Fruit fly (Drosophila melanogaster): ENCODE results near the gene Muc12Ea.

The Muc12Ea gene

DNA sequence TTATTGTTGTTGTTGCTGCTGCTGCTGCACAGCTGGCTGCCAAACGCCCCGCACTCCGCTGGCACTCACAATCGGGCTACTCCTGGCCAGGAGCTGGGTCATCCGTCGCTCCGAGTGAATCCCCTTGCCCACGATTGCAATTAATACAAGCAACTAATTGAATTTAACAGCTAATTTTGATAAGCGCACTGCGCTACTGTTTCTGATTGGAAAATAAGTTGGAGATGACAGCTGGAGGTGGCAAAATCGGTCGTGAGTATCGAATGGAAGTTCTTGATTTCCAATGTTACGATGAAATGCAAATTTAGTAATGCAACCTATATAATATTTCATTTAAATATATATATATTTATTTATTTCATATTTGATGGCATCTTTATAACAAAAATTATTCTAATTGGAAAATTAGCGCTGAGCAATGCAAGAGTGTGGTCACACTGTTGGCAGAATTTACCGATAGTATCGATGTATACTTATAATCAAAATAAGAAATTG, 43.6 kb upstream of the Muc12Ea start, which contains the start of gene CG42271 (continued):
- TF ChIP-seq sqz (GFP tag; optimal IDR thresholded peaks at IDR 0.05) (no peak), CG13123 (GFP tag; optimal IDR thresholded peaks at IDR 0.05) (no peak), gcm (GFP tag; optimal IDR thresholded peaks at IDR 0.05) (no peak), otp (GFP tag; IDR thresholded peaks at IDR 0.05) (0 out of 3 replicates have a peak, but pooled peaks have one; percentile 7), CrebB (tag; optimal IDR thresholded peaks at IDR 0.05) (no peak), YL-1 (GFP tag; optimal IDR thresholded peaks at IDR 0.05) (no peak), en (GFP tag; optimal IDR thresholded peaks at IDR 0.05) (no peak), dmrt99B (tag; optimal IDR thresholded peaks at IDR 0.05) (no peak), mirr (GFP tag; optimal IDR thresholded peaks at IDR 0.05) (no peak), CG7357 (GFP tag; IDR thresholded peaks at IDR 0.05) (no peak), CG12219 (GFP tag; optimal IDR thresholded peaks at IDR 0.05) (no peak), cg (GFP tag; optimal IDR thresholded peaks at IDR 0.05) (no peak), CG12659 (GFP tag; optimal IDR thresholded peaks at IDR 0.05) (peak; percentile 79), CG11398 (GFP tag; optimal IDR thresholded peaks at IDR 0.05) (no peak), tna (GFP tag; IDR thresholded peaks at IDR 0.05; ENCODE audit: partially characterized antibody) (peak; percentile 86), pb (GFP tag; optimal IDR thresholded peaks at IDR 0.05) (no peak), BEAF-32 (GFP tag; optimal IDR thresholded peaks at IDR 0.05) (peak; percentile 82), CG12942 (GFP tag; optimal IDR thresholded peaks at IDR 0.05) (no peak), CG7987 (GFP tag; optimal IDR thresholded peaks at IDR 0.05) (no peak), CG34422 (GFP tag; IDR thresholded peaks at IDR 0.05) (no peak), da (GFP tag; optimal IDR thresholded peaks at IDR 0.05) (no peak), CG2889 (GFP tag; IDR thresholded peaks at IDR 0.05) (no peak), Med (GFP tag) (peak; percentile 60), CG1233 (GFP tag; optimal IDR thresholded peaks at IDR 0.05) (no peak), fru (optimal IDR thresholded peaks at IDR 0.05) (no peak), Eip74EF (GFP tag; optimal IDR thresholded peaks at IDR 0.05) (no peak), jigr1 (GFP tag; IDR thresholded peaks at IDR 0.05) (no peak), eve (GFP tag; optimal IDR thresholded peaks at IDR 0.05) (no peak), ERR (GFP tag; optimal IDR thresholded peaks at IDR 0.05) (no peak), CG14441 (GFP tag; IDR thresholded peaks at IDR 0.05) (no peak), wor (GFP tag; IDR thresholded peaks at IDR 0.05) (no peak), Ravus (GFP tag; IDR thresholded peaks at IDR 0.05) (no peak), nerfin-2 (GFP tag; IDR thresholded peaks at IDR 0.05; ENCODE audit: partially characterized antibody) (peak; percentile 79), CG8089 (GFP tag; optimal IDR thresholded peaks at IDR 0.05) (no peak), CG34376 (GFP tag; optimal IDR thresholded peaks at IDR 0.05) (no peak), mam (GFP tag; optimal IDR thresholded peaks at IDR 0.05) (no peak), CG6791 (GFP tag; IDR thresholded peaks at IDR 0.05; ENCODE audit: partially characterized antibody) (peak; percentile 81), ranshi (GFP tag; IDR thresholded peaks at IDR 0.05) (no peak), CG5180 (GFP tag; optimal IDR thresholded peaks at IDR 0.05) (no peak), sim (GFP tag; IDR thresholded peaks at IDR 0.05) (no peak), CG14014 (GFP tag; IDR thresholded peaks at IDR 0.05) (no peak), cad (GFP tag; optimal IDR thresholded peaks at IDR 0.05) (no peak), CG10321 (GFP tag; IDR thresholded peaks at IDR 0.05) (no peak), Jarid2 (GFP tag; optimal IDR thresholded peaks at IDR 0.05) (no peak), twi (tag; optimal IDR thresholded peaks at IDR 0.05) (peak; percentile 4), CG14860 (GFP tag; IDR thresholded peaks at IDR 0.05; ENCODE audit: partially characterized antibody) (peak; percentile 94), stc (GFP tag; IDR thresholded peaks at IDR 0.05) (no peak), CG12236 (GFP tag; optimal IDR thresholded peaks at IDR 0.05) (no peak), cas (GFP tag; IDR thresholded peaks at IDR 0.05) (no peak), unc-4 (GFP tag; IDR thresholded peaks at IDR 0.05; ENCODE audit: partially characterized antibody) (peak; percentile 96), CG9727 (GFP tag; optimal IDR thresholded peaks at IDR 0.05) (peak; percentile 64), CG13624 (GFP tag; optimal IDR thresholded peaks at IDR 0.05) (no peak)

Measured in whole organism, embryonic.